Worm (Caenorhabditis elegans) whole organism, L3 larva: Measurements from ENCODE around the gene nhr-212.
A peak's percentile ranks its signal among the peaks of the same experiment; 100 is the strongest.

ENCODE experiments used
- R02D3.7 ChIP-seq: fragments of 150-350 bp; optimal IDR thresholded peaks from 2 replicates; lab custom pipeline; 2014; ENCODE audit warnings: missing biosample characterization, missing genetic modification characterization
- ZK546.5 ChIP-seq: sonication (generic microtip); optimal IDR thresholded peaks from 2 replicates; lab custom pipeline; 2017; ENCODE audit warnings: missing biosample characterization, missing genetic modification characterization
- aly-2 ChIP-seq: fragments of 150-350 bp; optimal IDR thresholded peaks from 2 replicates; lab custom pipeline; 2014; ENCODE audit warnings: missing biosample characterization, missing genetic modification characterization
- ama-1 ChIP-seq: fragments of 150-350 bp; optimal IDR thresholded peaks from 2 replicates; lab custom pipeline; 2018
- ceh-16 ChIP-seq: sonication (generic microtip); optimal IDR thresholded peaks from 2 replicates; lab custom pipeline; 2017; ENCODE audit warnings: missing biosample characterization, missing genetic modification characterization
- ceh-28 ChIP-seq: fragments of 150-350 bp; optimal IDR thresholded peaks from 2 replicates; lab custom pipeline; 2014; ENCODE audit warnings: missing biosample characterization, missing genetic modification reagents, missing genetic modification characterization
- ceh-82 ChIP-seq: fragments of 150-350 bp; optimal IDR thresholded peaks from 2 replicates; lab custom pipeline; 2014; ENCODE audit warnings: missing biosample characterization, missing genetic modification characterization
- ceh-9 ChIP-seq: sonication (generic microtip); optimal IDR thresholded peaks from 2 replicates; lab custom pipeline; 2018; ENCODE audit warnings: missing biosample characterization, missing genetic modification characterization
- daf-12 ChIP-seq: fragments of 150-350 bp; optimal IDR thresholded peaks from 2 replicates; lab custom pipeline; 2014; ENCODE audit warnings: missing biosample characterization, missing genetic modification reagents, missing genetic modification characterization
- egl-27 ChIP-seq: sonication (generic microtip); optimal IDR thresholded peaks from 4 replicates; lab custom pipeline; 2017; ENCODE audit warnings: missing biosample characterization, missing genetic modification reagents, missing genetic modification characterization
- egl-5 ChIP-seq: fragments of 150-350 bp; optimal IDR thresholded peaks from 2 replicates; lab custom pipeline; 2017; ENCODE audit warnings: missing biosample characterization, missing genetic modification reagents, missing genetic modification characterization, inconsistent platforms
- elt-2 ChIP-seq: sonication (generic microtip); optimal IDR thresholded peaks from 2 replicates; lab custom pipeline; 2016; ENCODE audit warnings: missing genetic modification reagents, mild to moderate bottlenecking, missing genetic modification characterization, missing compliant biosample characterization
- elt-3 ChIP-seq, 3 experiments: fragments of 150-350 bp in 1 of 3; sonication (generic microtip) in 2 of 3; optimal IDR thresholded peaks; 2 replicates in 2 of 3; 4 replicates in 1 of 3; lab custom pipeline; 2014 to 2017; ENCODE audit warnings: missing biosample characterization in 3 of 3, missing genetic modification characterization in 3 of 3
- eor-1 ChIP-seq, 2 experiments: fragments of 150-350 bp; optimal IDR thresholded peaks; 2 replicates each; lab custom pipeline; 2014 to 2018; ENCODE audit warnings: missing biosample characterization in 2 of 2, missing genetic modification characterization in 2 of 2
- fkh-2 ChIP-seq: fragments of 150-350 bp; optimal IDR thresholded peaks from 2 replicates; lab custom pipeline; 2014; ENCODE audit warnings: missing biosample characterization, missing genetic modification reagents, missing genetic modification characterization
- hmg-11 ChIP-seq: sonication (generic microtip); optimal IDR thresholded peaks from 2 replicates; lab custom pipeline; 2016; ENCODE audit warnings: missing genetic modification characterization, missing compliant biosample characterization
- jun-1 ChIP-seq: fragments of 150-350 bp; optimal IDR thresholded peaks from 2 replicates; lab custom pipeline; 2014; ENCODE audit warnings: missing biosample characterization, missing genetic modification reagents, missing genetic modification characterization
- lin-15B ChIP-seq: fragments of 150-350 bp; optimal IDR thresholded peaks from 2 replicates; lab custom pipeline; 2014; ENCODE audit warnings: missing biosample characterization, missing genetic modification characterization
- lin-39 ChIP-seq: fragments of 150-350 bp; optimal IDR thresholded peaks from 2 replicates; lab custom pipeline; 2018; ENCODE audit warnings: missing biosample characterization, missing genetic modification reagents, missing genetic modification characterization
- lsy-12 ChIP-seq: sonication (generic microtip); optimal IDR thresholded peaks from 2 replicates; lab custom pipeline; 2016; ENCODE audit warnings: mild to moderate bottlenecking, missing genetic modification characterization, missing compliant biosample characterization
- mdl-1 ChIP-seq: fragments of 150-350 bp; optimal IDR thresholded peaks from 2 replicates; lab custom pipeline; 2014; ENCODE audit warnings: missing biosample characterization, missing genetic modification characterization
- mml-1 ChIP-seq: fragments of 150-350 bp; sonication (generic microtip); optimal IDR thresholded peaks from 3 replicates; lab custom pipeline; 2014; ENCODE audit warnings: missing biosample characterization, missing genetic modification characterization
- nhr-11 ChIP-seq: fragments of 150-350 bp; optimal IDR thresholded peaks from 2 replicates; lab custom pipeline; 2014; ENCODE audit warnings: missing biosample characterization, missing genetic modification characterization
- nhr-12 ChIP-seq: fragments of 150-350 bp; optimal IDR thresholded peaks from 2 replicates; lab custom pipeline; 2014; ENCODE audit warnings: missing biosample characterization, missing genetic modification characterization
- nhr-23 ChIP-seq: fragments of 150-350 bp; optimal IDR thresholded peaks from 2 replicates; lab custom pipeline; 2014; ENCODE audit warnings: missing biosample characterization, missing genetic modification reagents, missing genetic modification characterization
- nhr-237 ChIP-seq: fragments of 150-350 bp; optimal IDR thresholded peaks from 2 replicates; lab custom pipeline; 2014; ENCODE audit warnings: missing biosample characterization, missing genetic modification characterization
- nhr-25 ChIP-seq: sonication (generic microtip); optimal IDR thresholded peaks from 2 replicates; lab custom pipeline; 2017; ENCODE audit warnings: missing biosample characterization, missing genetic modification characterization
- nhr-67 ChIP-seq: fragments of 150-350 bp; optimal IDR thresholded peaks from 2 replicates; lab custom pipeline; 2014; ENCODE audit warnings: missing biosample characterization, missing genetic modification characterization
- nhr-76 ChIP-seq: fragments of 150-350 bp; sonication (generic microtip); optimal IDR thresholded peaks from 5 replicates; lab custom pipeline; 2014; ENCODE audit warnings: missing biosample characterization, missing genetic modification characterization
- nhr-77 ChIP-seq: fragments of 150-350 bp; optimal IDR thresholded peaks from 2 replicates; lab custom pipeline; 2014; ENCODE audit warnings: missing biosample characterization, missing genetic modification characterization
- pqm-1 ChIP-seq: fragments of 150-350 bp; optimal IDR thresholded peaks from 2 replicates; lab custom pipeline; 2017; ENCODE audit warnings: missing biosample characterization, missing genetic modification characterization, inconsistent platforms
- skn-1 ChIP-seq: fragments of 150-350 bp; optimal IDR thresholded peaks from 2 replicates; lab custom pipeline; 2014; ENCODE audit warnings: missing biosample characterization, missing genetic modification characterization
- snpc-4 ChIP-seq: fragments of 150-350 bp; optimal IDR thresholded peaks from 2 replicates; lab custom pipeline; 2014; ENCODE audit warnings: missing biosample characterization, missing genetic modification characterization
- tbx-2 ChIP-seq: sonication (generic microtip); optimal IDR thresholded peaks from 2 replicates; lab custom pipeline; 2016; ENCODE audit warnings: mild to moderate bottlenecking, missing genetic modification characterization, missing compliant biosample characterization
- unc-39 ChIP-seq: sonication (generic microtip); optimal IDR thresholded peaks from 4 replicates; lab custom pipeline; 2017; ENCODE audit warnings: missing biosample characterization, missing genetic modification characterization
- zag-1 ChIP-seq: fragments of 150-350 bp; optimal IDR thresholded peaks from 2 replicates; lab custom pipeline; 2014; ENCODE audit warnings: missing biosample characterization, missing genetic modification characterization
- ztf-11 ChIP-seq: fragments of 150-350 bp; optimal IDR thresholded peaks from 2 replicates; lab custom pipeline; 2014; ENCODE audit warnings: missing biosample characterization, missing genetic modification characterization
- ztf-4 ChIP-seq: fragments of 150-350 bp; optimal IDR thresholded peaks from 2 replicates; lab custom pipeline; 2014; ENCODE audit warnings: missing biosample characterization, missing genetic modification characterization

The nhr-212 gene

DNA sequence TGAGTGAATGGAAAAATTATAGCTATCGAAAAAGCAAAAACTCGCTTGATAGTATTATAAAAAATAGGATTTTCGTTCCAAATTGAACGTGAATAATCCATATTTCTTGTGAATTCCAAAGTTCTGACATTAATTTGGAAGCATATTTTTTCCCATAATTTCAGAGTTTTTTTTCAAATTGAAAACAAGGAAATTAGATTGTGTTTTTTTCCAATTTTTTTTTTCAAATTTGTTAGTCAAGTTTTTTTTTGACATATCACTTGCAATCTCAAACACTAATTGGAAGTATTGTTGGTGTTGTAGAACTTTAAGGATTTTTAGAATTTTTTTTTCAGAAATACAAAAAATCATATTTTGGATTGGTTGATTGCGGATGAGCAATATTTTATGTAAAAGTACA, 38.1 kb upstream of the nhr-212 start, which contains the start of gene srh-34:
Gene srh-34 (minus strand): TSS at position 101 of the 400 bp plus-strand sequence.
- TF ChIP-seq nhr-11 (no peak), skn-1 (no peak), ztf-4 (tag; lab: Kevin White, UChicago) (no peak), jun-1 (tag; lab: Kevin White, UChicago) (no peak), tbx-2 (tag; lab: Kevin White, UChicago) (no peak), ztf-11 (tag; lab: Kevin White, UChicago) (no peak), nhr-67 (no peak), R02D3.7 (tag; lab: Kevin White, UChicago) (no peak), ceh-16 (no peak), egl-5 (no peak), ZK546.5 (tag; lab: Kevin White, UChicago) (no peak), lsy-12 (tag; lab: Kevin White, UChicago) (no peak), egl-27 (no peak), ceh-28 (tag; lab: Kevin White, UChicago) (no peak), ceh-9 (no peak), lin-15B (tag; lab: Kevin White, UChicago) (no peak), nhr-237 (tag; lab: Kevin White, UChicago) (no peak), eor-1 (tag; optimal IDR thresholded peaks at IDR 0.05; lab: Kevin White, UChicago) (no peak), mml-1 (tag; lab: Kevin White, UChicago) (no peak), daf-12 (tag; lab: Kevin White, UChicago) (no peak)

DNA sequence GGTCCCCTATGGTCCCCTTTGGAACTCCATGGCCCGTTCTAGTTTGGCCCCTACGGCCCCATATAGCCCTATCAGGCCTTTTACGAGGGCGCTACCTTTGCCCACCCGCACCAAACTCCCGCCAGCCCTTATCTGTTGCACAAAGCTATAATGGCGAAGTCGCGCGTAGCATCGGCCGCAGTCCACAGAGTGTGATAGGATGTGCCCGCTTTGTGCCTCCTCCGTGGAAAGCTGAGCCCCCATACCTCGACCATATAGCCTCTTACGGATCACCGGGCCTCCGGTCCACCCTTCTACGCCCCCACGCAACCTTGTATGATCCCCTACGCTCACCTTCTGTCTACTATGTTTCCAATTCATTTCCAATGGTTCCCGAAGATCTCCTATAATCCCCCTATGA, 37.7 kb upstream of the nhr-212 start:
- TF ChIP-seq lin-15B (tag; lab: Kevin White, UChicago), result no peak
- TF ChIP-seq lin-39 (tag; lab: Kevin White, UChicago), result no peak
- no peak for TF ChIP-seq unc-39 (tag; lab: Kevin White, UChicago)
- no peak for TF ChIP-seq ceh-28 (tag; lab: Kevin White, UChicago)
- no peak for TF ChIP-seq aly-2 (tag; lab: Kevin White, UChicago)
- TF ChIP-seq hmg-11, result no peak
- TF ChIP-seq ceh-82 (tag; lab: Kevin White, UChicago), result no peak
- no peak for TF ChIP-seq ama-1 (lab: Kevin White, UChicago)
- TF ChIP-seq pqm-1 (tag; lab: Kevin White, UChicago), result no peak
- TF ChIP-seq snpc-4, result no peak
- no peak for TF ChIP-seq nhr-12 (tag; lab: Kevin White, UChicago)
- no peak for TF ChIP-seq ceh-9
- TF ChIP-seq skn-1, result no peak
- no peak for TF ChIP-seq nhr-11
- TF ChIP-seq ztf-11 (tag; lab: Kevin White, UChicago), result no peak
- no peak for TF ChIP-seq fkh-2 (tag; lab: Kevin White, UChicago)
- no peak for TF ChIP-seq nhr-23 (tag; lab: Kevin White, UChicago)

ce11 chrV:449130-449529, 35.5 kb upstream of the nhr-212 start, which contains the start of gene srh-35:
Gene srh-35 (minus strand): TSS chrV:449230.
- TF ChIP-seq ceh-28 (tag; lab: Kevin White, UChicago) (no peak), nhr-12 (tag; lab: Kevin White, UChicago) (no peak), daf-12 (tag; lab: Kevin White, UChicago) (no peak), elt-3 (tag; optimal IDR thresholded peaks at IDR 0.05; lab: Kevin White, UChicago) (no peak), nhr-77 (no peak), mdl-1 (tag; lab: Kevin White, UChicago) (no peak), nhr-11 (no peak), fkh-2 (tag; lab: Kevin White, UChicago) (no peak), ztf-11 (tag; lab: Kevin White, UChicago) (no peak), nhr-76 (tag; lab: Kevin White, UChicago) (no peak), egl-27 (no peak), elt-2 (tag; lab: Kevin White, UChicago) (no peak)

DNA sequence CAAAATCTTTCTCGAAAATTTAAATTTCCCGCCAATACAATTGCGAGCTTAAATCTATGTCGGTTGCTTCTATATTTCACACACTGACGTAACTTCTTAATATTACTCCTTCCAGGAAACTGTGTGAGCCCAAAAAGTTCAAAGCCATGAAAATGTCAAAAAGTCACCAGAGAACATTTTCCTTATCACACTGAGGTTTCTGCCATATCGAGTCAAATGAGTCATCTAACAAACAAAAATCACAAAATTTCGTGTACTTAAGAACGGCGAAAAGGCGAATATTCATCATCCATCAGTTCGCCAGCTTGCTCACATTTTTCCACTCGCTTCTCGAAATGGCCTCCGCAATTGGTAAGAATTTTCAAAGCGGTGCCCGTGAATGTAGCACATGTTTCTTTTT, 35.0 kb upstream of the nhr-212 start, which contains the start of gene M02H5.8:
Gene M02H5.8 (plus strand): TSS at position 297 of the 400 bp plus-strand sequence.
- TF ChIP-seq unc-39 (tag; lab: Kevin White, UChicago), result no peak
- no peak for TF ChIP-seq nhr-25 (tag; lab: Kevin White, UChicago)
- TF ChIP-seq elt-2 (tag; lab: Kevin White, UChicago), result peak; percentile 57
- peak; percentile 47 for TF ChIP-seq pqm-1 (tag; lab: Kevin White, UChicago)
- no peak for TF ChIP-seq zag-1 (tag; lab: Kevin White, UChicago)
